Worm (Caenorhabditis elegans): Measurements from ENCODE around the gene dyc-1.

The dyc-1 gene

ce11 chrX:14015808-14016207 lies 33.5 kb upstream of the dyc-1 start:
- TF ChIP-seq akir-1 (GFP tag; optimal IDR thresholded peaks at IDR 0.05) (no peak), ztf-26 (tag; optimal IDR thresholded peaks at IDR 0.05) (peak; percentile 57), nhr-120 (GFP tag; IDR thresholded peaks at IDR 0.05) (no peak), F39B2.1 (GFP tag; IDR thresholded peaks at IDR 0.05) (no peak), K12H6.12 (tag; optimal IDR thresholded peaks at IDR 0.05) (peak; percentile 45), atf-7 (tag; optimal IDR thresholded peaks at IDR 0.05) (peak; percentile 75), egl-44 (GFP tag; IDR thresholded peaks at IDR 0.05) (peak; percentile 73), ceh-79 (tag; optimal IDR thresholded peaks at IDR 0.05) (peak; percentile 51), snpc-1.1 (tag; optimal IDR thresholded peaks at IDR 0.05; ENCODE audit: insufficient read depth) (peak; percentile 52), ets-4 (GFP tag; optimal IDR thresholded peaks at IDR 0.05) (no peak), F52B5.7 (tag; optimal IDR thresholded peaks at IDR 0.05) (peak; percentile 76), tbx-9 (tag; optimal IDR thresholded peaks at IDR 0.05; ENCODE audit: borderline replicate concordance) (no peak), nfyb-1 (GFP tag; IDR thresholded peaks at IDR 0.05) (peak; percentile 84), let-526 (GFP tag; IDR thresholded peaks at IDR 0.05) (peak; percentile 44; the same call in 1 of the 2 replicates), dox-1 (GFP tag; IDR thresholded peaks at IDR 0.05) (peak; percentile 81), F23B12.7 (tag; optimal IDR thresholded peaks at IDR 0.05; ENCODE audit: insufficient read depth) (peak; percentile 72), madf-10 (tag; optimal IDR thresholded peaks at IDR 0.05) (peak; percentile 82), unc-130 (GFP tag; optimal IDR thresholded peaks at IDR 0.05) (peak; percentile 31), cebp-2 (GFP tag; IDR thresholded peaks at IDR 0.05) (0 out of 2 replicates have a peak, but pooled peaks have one; percentile 38), F55B11.4 (tag; optimal IDR thresholded peaks at IDR 0.05; ENCODE audit: borderline replicate concordance, insufficient read depth) (no peak), hrde-1 (tag; optimal IDR thresholded peaks at IDR 0.05; ENCODE audit: borderline replicate concordance) (peak; percentile 67), ztf-25 (GFP tag; IDR thresholded peaks at IDR 0.05) (peak; percentile 83; the same call in 1 of the 2 replicates), ceh-40 (GFP tag; IDR thresholded peaks at IDR 0.05) (0 out of 2 replicates have a peak, but pooled peaks have one; percentile 75), rec-8 (tag; optimal IDR thresholded peaks at IDR 0.05) (peak; percentile 70 to 85), cebp-1 (GFP tag; IDR thresholded peaks at IDR 0.05) (peak; percentile 44; the same call in 1 of the 2 replicates), cebp-1 (tag; optimal IDR thresholded peaks at IDR 0.05) (peak; percentile 77), Y67H2A.10 (GFP tag; conservative IDR thresholded peaks at IDR 0.05) (no peak), ztf-18 (tag; optimal IDR thresholded peaks at IDR 0.05) (peak; percentile 54), snpc-1.3 (tag; optimal IDR thresholded peaks at IDR 0.05; ENCODE audit: insufficient read depth) (peak; percentile 84), hsf-1 (GFP tag; IDR thresholded peaks at IDR 0.05) (peak; percentile 60; the same call in 1 of the 2 replicates), Y56A3A.18 (GFP tag; IDR thresholded peaks at IDR 0.05) (0 out of 2 replicates have a peak, but pooled peaks have one; percentile 60), B0019.2 (GFP tag; conservative IDR thresholded peaks at IDR 0.05) (0 out of 2 replicates have a peak, but pooled peaks have one; percentile 23), pha-4 (tag; optimal IDR thresholded peaks at IDR 0.05) (no peak), egrh-3 (GFP tag; IDR thresholded peaks at IDR 0.05) (no peak; the same call in 1 of the 2 replicates), ceh-27 (GFP tag; optimal IDR thresholded peaks at IDR 0.05) (peak; percentile 76), D2030.7 (GFP tag; IDR thresholded peaks at IDR 0.05) (peak; percentile 61), C06A6.2 (GFP tag; conservative IDR thresholded peaks at IDR 0.05) (0 out of 2 replicates have a peak, but pooled peaks have one; percentile 34), mxl-1 (tag; optimal IDR thresholded peaks at IDR 0.05) (peak; percentile 79), F57C9.4 (tag; optimal IDR thresholded peaks at IDR 0.05) (no peak), hlh-26 (GFP tag; conservative IDR thresholded peaks at IDR 0.05) (no peak), Y95B8A.8 (GFP tag; IDR thresholded peaks at IDR 0.05) (no peak), C17E4.6 (GFP tag; IDR thresholded peaks at IDR 0.05) (no peak), Y53G8AR.9 (GFP tag; conservative IDR thresholded peaks at IDR 0.05) (peak; percentile 63; the same call in 1 of the 2 replicates), somi-1 (GFP tag; optimal IDR thresholded peaks at IDR 0.05) (peak; percentile 77), athp-1 (tag; optimal IDR thresholded peaks at IDR 0.05) (peak; percentile 57), dpl-1 (GFP tag; optimal IDR thresholded peaks at IDR 0.05) (no peak), ccch-3 (GFP tag; optimal IDR thresholded peaks at IDR 0.05) (no peak)

Data from whole organism, young adult.